Fruit fly (Drosophila melanogaster) whole organism: ENCODE measurements around the gene CheB98a.

Experiments used
- CG8478 ChIP-seq: fragments of >200 bp; optimal IDR thresholded peaks from 2 replicates; lab custom pipeline; 2018; ENCODE audit warnings: inconsistent platforms
- Dll ChIP-seq: fragments of >200 bp; optimal IDR thresholded peaks from 2 replicates; lab custom pipeline; 2017
- EcR ChIP-seq, 2 experiments: fragments of >200 bp; optimal IDR thresholded peaks; 2 replicates each; lab custom pipeline; 2017; ENCODE audit warnings: missing biosample characterization in 2 of 2, missing genetic modification characterization in 2 of 2, missing genetic modification reagents in 2 of 2
- pan ChIP-seq: fragments of >200 bp; optimal IDR thresholded peaks from 2 replicates; lab custom pipeline; 2017
- psq ChIP-seq: fragments of >200 bp; optimal IDR thresholded peaks from 2 replicates; lab custom pipeline; 2017
- usp ChIP-seq: fragments of >200 bp; optimal IDR thresholded peaks from 2 replicates; lab custom pipeline; 2017; ENCODE audit warnings: missing biosample characterization, missing genetic modification characterization, mixed read lengths

DNA sequence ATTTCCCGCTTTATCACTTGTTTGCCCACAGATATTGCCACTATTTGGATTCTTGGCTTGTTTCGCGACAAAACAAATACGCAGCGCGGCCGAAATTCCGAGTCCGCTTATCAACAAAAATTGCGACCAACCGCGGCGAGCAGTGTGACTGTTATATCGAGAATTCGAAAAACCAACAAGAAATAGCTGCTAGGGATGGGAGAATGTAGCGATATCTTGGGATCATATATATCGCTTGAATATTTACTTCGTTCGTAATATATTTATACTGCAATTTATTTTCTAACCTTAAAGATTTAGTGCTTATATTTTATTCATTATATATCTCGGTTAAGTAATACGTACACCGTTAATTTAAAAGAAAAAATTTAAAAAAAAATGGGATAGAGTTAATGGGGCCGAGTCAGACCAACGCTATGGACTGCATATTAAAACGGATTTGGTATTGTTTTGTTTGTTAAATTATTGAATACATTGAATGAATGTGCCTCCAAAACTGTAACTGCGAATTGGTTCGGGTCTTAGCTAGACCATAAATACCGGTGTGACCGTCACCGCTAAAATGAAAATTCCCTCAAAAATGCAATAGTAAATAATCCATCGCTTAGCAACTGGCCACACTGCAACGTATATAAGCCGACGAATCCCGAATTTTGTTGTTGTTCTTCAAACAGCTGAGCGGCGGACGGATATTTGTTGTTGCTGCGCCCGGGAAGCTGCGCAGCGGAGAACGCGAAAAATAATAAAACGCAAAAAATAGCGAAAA, 38.3 kb downstream of the CheB98a start, which contains the start of the genes Apc and spg:
- TF ChIP-seq Dll (lab: Kevin White, UChicago) (no peak), CG8478 (lab: Kevin White, UChicago) (no peak), EcR (GFP tag; optimal IDR thresholded peaks at IDR 0.05; lab: Kevin White, UChicago) (no peak), pan (lab: Kevin White, UChicago) (no peak), psq (lab: Kevin White, UChicago) (no peak), usp (GFP tag; lab: Kevin White, UChicago) (no peak)
